Fruit fly (Drosophila melanogaster) ovary, adult (tissue): Measurements from ENCODE around the gene H2.0.
A peak's percentile ranks its signal among the peaks of the same experiment; 100 is the strongest.

Experiments
- CG17801 ChIP-seq: fragments of 200-800 bp; optimal IDR thresholded peaks from 2 replicates; lab custom pipeline; 2019; ENCODE audit warnings: missing biosample characterization, mild to moderate bottlenecking, missing genetic modification characterization, moderate library complexity; ENCODE audit not compliant: partially characterized antibody

Gene H2.0

DNA sequence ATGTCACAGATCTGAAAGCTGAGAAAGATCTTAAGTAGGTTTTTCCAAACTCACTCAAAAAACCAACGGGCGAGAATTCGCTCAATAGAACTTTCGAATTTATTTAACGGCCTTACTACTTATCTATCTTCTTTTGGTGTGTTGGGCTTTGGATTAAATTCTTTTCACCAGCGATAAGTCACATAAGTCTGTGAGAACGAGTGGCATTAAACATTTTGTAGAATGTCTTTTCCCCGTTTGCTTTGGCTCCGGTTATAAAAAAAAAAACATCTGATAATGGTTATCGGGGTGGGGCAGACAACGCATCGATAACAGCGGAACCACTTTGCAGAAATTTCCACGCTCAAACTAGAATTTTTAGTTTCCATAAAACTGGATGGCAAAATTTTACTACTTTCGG is 43.6 kb downstream of the H2.0 start:
- no peak for TF ChIP-seq CG17801 (GFP tag; lab: Kevin White, UChicago)

dm6 chr2L:5975025-5975539 is 44.1 kb downstream of the H2.0 start:
- TF ChIP-seq CG17801 (GFP tag; lab: Kevin White, UChicago), result no peak

dm6 chr2L:5974122-5974521 is 45.1 kb downstream of the H2.0 start:
- TF ChIP-seq CG17801 (GFP tag; lab: Kevin White, UChicago), result no peak

dm6 chr2L:5972588-5973236 is 46.5 kb downstream of the H2.0 start:
- TF ChIP-seq CG17801 (GFP tag; lab: Kevin White, UChicago), result no peak

DNA sequence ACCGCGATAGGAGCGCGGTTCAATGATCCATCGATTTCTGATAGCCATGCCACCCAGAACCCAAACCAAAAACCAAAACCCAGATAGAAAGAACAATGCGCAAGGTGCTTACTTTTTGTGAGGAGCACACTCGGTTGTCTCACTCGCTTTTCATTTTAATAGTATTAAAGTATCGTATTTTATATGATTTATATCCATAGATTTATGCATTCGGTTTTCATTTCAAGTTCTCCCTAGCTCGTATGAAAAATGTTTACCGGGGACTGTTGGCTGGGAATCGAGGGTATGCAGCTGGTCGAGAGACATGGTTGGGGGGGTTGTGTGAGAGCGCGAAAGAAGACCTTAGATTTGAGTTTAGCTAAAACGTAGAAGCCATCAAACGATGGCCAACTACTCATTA is 47.2 kb downstream of the H2.0 start:
- TF ChIP-seq CG17801 (GFP tag; lab: Kevin White, UChicago), result peak; percentile 0

- TF ChIP-seq CG17801 (GFP tag; lab: Kevin White, UChicago), result no peak
These were observed 48.0 kb downstream of the H2.0 start for dm6 chr2L:5971093-5971808.

dm6 chr2L:5969559-5969958 is 49.6 kb downstream of the H2.0 start, which contains the start of gene Ucp4B:
Gene Ucp4B (plus strand): TSS chr2L:5969859.
- TF ChIP-seq CG17801 (GFP tag; lab: Kevin White, UChicago), result no peak

- peak; percentile 40 for TF ChIP-seq CG17801 (GFP tag; lab: Kevin White, UChicago)
These were observed 51.2 kb downstream of the H2.0 start, which contains the start of the genes CG13992 and Ucp4C for dm6 chr2L:5967702-5968616. Gene CG13992 (minus strand): TSS chr2L:5967752. Gene Ucp4C (plus strand): TSS chr2L:5968566.

DNA sequence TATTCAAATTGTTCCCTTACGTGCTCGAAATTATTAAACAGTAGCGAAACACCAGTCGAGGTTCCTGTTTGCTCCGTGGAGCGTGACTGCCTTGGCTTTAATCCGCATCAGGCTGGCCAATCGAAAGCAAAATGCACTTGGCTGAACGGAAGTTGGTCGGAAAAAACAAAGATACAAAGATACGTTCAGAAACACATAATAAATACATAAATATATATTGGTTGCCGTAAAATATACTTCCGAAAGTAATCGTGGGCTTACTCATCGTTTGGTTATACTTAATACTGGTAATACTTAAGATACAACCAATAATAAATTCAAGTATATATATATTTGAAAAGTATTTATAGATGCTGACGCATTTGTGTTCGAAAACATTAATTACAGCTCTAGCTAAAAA is 54.4 kb downstream of the H2.0 start, which contains the start of gene psd:
Gene psd, minus strand, starts transcription at position 101 of the 400 bp plus-strand sequence.
- TF ChIP-seq CG17801 (GFP tag; lab: Kevin White, UChicago), result no peak

- TF ChIP-seq CG17801 (GFP tag; lab: Kevin White, UChicago), result no peak
These were observed 55.0 kb downstream of the H2.0 start for dm6 chr2L:5964211-5964610.

- no peak for TF ChIP-seq CG17801 (GFP tag; lab: Kevin White, UChicago)
These were observed 56.0 kb downstream of the H2.0 start for dm6 chr2L:5963251-5963650.
